Fruit fly (Drosophila melanogaster): Measurements from ENCODE around the gene Gmd.

Gmd gene

DNA sequence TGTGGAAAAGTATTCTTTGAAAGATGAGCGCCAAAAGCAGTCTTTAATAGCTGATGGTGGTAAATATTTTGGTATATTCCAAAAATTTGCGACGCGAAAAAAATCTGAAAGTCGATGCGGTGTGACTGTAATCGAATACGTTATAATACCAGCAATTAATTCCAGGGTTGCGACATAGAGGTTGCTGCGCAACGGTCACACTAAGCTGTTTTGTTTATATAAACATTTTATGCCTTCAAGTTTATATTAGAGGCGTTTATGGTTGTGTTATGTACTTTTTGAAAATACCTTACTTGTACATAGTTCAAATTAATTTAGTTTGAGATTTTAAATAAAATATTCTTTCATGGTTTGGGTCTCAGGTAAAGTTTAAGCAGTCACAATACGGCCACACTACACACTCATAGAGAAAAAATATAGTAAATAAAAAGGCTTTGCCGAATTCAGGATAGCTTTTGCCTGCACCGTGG is 5.5 kb downstream of the Gmd start, which contains the start of gene CG14043 (continued):
- TF ChIP-seq C15 (GFP tag; IDR thresholded peaks at IDR 0.05) = no peak
- peak; percentile 84 for TF ChIP-seq stwl (tag; optimal IDR thresholded peaks at IDR 0.05)
- peak; percentile 4 for TF ChIP-seq Neu2 (GFP tag; optimal IDR thresholded peaks at IDR 0.05; ENCODE audit: borderline replicate concordance)
- peak; percentile 14 for TF ChIP-seq CG9727 (GFP tag; optimal IDR thresholded peaks at IDR 0.05)
- no peak for TF ChIP-seq CG3407 (GFP tag; optimal IDR thresholded peaks at IDR 0.05)
- TF ChIP-seq gsb (GFP tag; IDR thresholded peaks at IDR 0.05) = no peak
- no peak for TF ChIP-seq CG8765 (GFP tag; IDR thresholded peaks at IDR 0.05)
- TF ChIP-seq Ravus (GFP tag; IDR thresholded peaks at IDR 0.05) = no peak
- no peak for TF ChIP-seq otp (GFP tag; IDR thresholded peaks at IDR 0.05)
- no peak for TF ChIP-seq sens-2 (GFP tag; IDR thresholded peaks at IDR 0.05)
- TF ChIP-seq esg (GFP tag; conservative IDR thresholded peaks at IDR 0.05) = no peak
- TF ChIP-seq HLHmδ (GFP tag; optimal IDR thresholded peaks at IDR 0.05) = no peak
- peak; percentile 38; the same call in 1 of the 2 replicates for TF ChIP-seq hbn (GFP tag; IDR thresholded peaks at IDR 0.05; ENCODE audit: partially characterized antibody)
- no peak for TF ChIP-seq CG17328 (GFP tag; IDR thresholded peaks at IDR 0.05)
- peak; percentile 4 for TF ChIP-seq tin (GFP tag; optimal IDR thresholded peaks at IDR 0.05)
- no peak for TF ChIP-seq Nf-YB (GFP tag; optimal IDR thresholded peaks at IDR 0.05)
- TF ChIP-seq CG11504 (tag; optimal IDR thresholded peaks at IDR 0.05) = no peak
- peak in 1 of 3 experiments; percentile 5 for TF ChIP-seq lola (GFP tag; optimal IDR thresholded peaks at IDR 0.05)
- TF ChIP-seq CG15073 (GFP tag; optimal IDR thresholded peaks at IDR 0.05) = no peak
- TF ChIP-seq jigr1 (GFP tag; IDR thresholded peaks at IDR 0.05) = no peak
- TF ChIP-seq jumu (GFP tag; optimal IDR thresholded peaks at IDR 0.05) = peak; percentile 40
- no peak for TF ChIP-seq Stat92E (GFP tag; optimal IDR thresholded peaks at IDR 0.05)
- TF ChIP-seq Elba2 (GFP tag; optimal IDR thresholded peaks at IDR 0.05) = no peak
- no peak for TF ChIP-seq nerfin-1 (tag; optimal IDR thresholded peaks at IDR 0.05)
- TF ChIP-seq dpn (GFP tag; optimal IDR thresholded peaks at IDR 0.05) = peak in 1 of 2 experiments; percentile 38
- no peak for TF ChIP-seq TFAM (GFP tag; optimal IDR thresholded peaks at IDR 0.05)
- TF ChIP-seq MBD-R2 (GFP tag; IDR thresholded peaks at IDR 0.05) = peak; percentile 69
- TF ChIP-seq CG12236 (GFP tag; optimal IDR thresholded peaks at IDR 0.05) = no peak
- TF ChIP-seq tgo (GFP tag; IDR thresholded peaks at IDR 0.05) = no peak
- TF ChIP-seq CG34224 (GFP tag; IDR thresholded peaks at IDR 0.05; ENCODE audit: partially characterized antibody) = no peak
- TF ChIP-seq CG7987 (GFP tag; optimal IDR thresholded peaks at IDR 0.05) = no peak
- peak; percentile 13 for TF ChIP-seq CG9817 (tag; optimal IDR thresholded peaks at IDR 0.05)
- no peak for TF ChIP-seq CG3726 (GFP tag; IDR thresholded peaks at IDR 0.05)
- peak; percentile 45 for TF ChIP-seq CG1603 (tag; optimal IDR thresholded peaks at IDR 0.05)
- TF ChIP-seq Optix (GFP tag; IDR thresholded peaks at IDR 0.05) = no peak
- no peak for TF ChIP-seq CG10274 (GFP tag; optimal IDR thresholded peaks at IDR 0.05)
- TF ChIP-seq nerfin-2 (GFP tag; IDR thresholded peaks at IDR 0.05; ENCODE audit: partially characterized antibody) = no peak
- TF ChIP-seq Drgx (GFP tag; IDR thresholded peaks at IDR 0.05) = no peak
- TF ChIP-seq crol (GFP tag; IDR thresholded peaks at IDR 0.05) = no peak
- TF ChIP-seq vfl (GFP tag; optimal IDR thresholded peaks at IDR 0.05) = no peak
- peak; percentile 9 for TF ChIP-seq Spps (tag; optimal IDR thresholded peaks at IDR 0.05)
- no peak for TF ChIP-seq zfh2 (GFP tag; optimal IDR thresholded peaks at IDR 0.05)
- no peak for TF ChIP-seq NC2α (GFP tag; optimal IDR thresholded peaks at IDR 0.05)
- no peak for TF ChIP-seq Hmr (GFP tag; optimal IDR thresholded peaks at IDR 0.05)
- no peak for TF ChIP-seq Asciz (GFP tag; optimal IDR thresholded peaks at IDR 0.05)
- TF ChIP-seq CG18011 (GFP tag; optimal IDR thresholded peaks at IDR 0.05) = no peak
- no peak for TF ChIP-seq Rx (GFP tag; IDR thresholded peaks at IDR 0.05)
- no peak for TF ChIP-seq salm (tag; optimal IDR thresholded peaks at IDR 0.05)
- no peak for TF ChIP-seq Bgb (GFP tag; IDR thresholded peaks at IDR 0.05; ENCODE audit: partially characterized antibody)
- TF ChIP-seq chif (GFP tag; optimal IDR thresholded peaks at IDR 0.05) = peak in 1 of 2 experiments; percentile 33

Data from whole organism, embryonic.